Worm (Caenorhabditis elegans): ENCODE data around the gene F21D9.2.

Gene F21D9.2

DNA sequence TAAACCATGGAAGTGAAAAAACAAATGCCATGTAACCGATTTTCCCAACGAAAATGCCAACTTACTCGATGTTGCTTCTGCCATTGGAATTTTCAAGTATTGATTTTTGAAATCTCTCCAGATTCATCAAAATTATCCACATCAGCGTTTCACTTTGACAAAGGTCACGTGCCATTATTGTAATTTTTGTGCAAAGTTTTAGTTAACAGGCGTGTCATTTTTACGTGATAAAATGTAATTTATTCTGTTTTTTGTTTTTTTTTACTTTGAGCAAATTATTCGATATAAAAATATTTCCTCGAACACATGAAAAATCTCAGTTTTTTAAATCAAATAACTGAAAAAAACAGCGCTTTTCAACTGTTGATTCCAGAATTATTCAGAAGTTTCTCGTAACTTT lies at the start of gene F21D9.2:
TSS of gene F21D9.2 (minus strand) at position 101 of the 400 bp plus-strand sequence.
- no peak for TF ChIP-seq nhr-6 (tag; optimal IDR thresholded peaks at IDR 0.05)
- TF ChIP-seq sma-3 (GFP tag; optimal IDR thresholded peaks at IDR 0.05): no peak
- TF ChIP-seq alr-1 (tag; optimal IDR thresholded peaks at IDR 0.05): no peak
- TF ChIP-seq nhr-21 (tag; optimal IDR thresholded peaks at IDR 0.05): no peak
- no peak for TF ChIP-seq ztf-11 (tag; optimal IDR thresholded peaks at IDR 0.05)
- no peak for TF ChIP-seq elt-1 (tag; optimal IDR thresholded peaks at IDR 0.05)
- no peak for TF ChIP-seq ztf-4 (tag; optimal IDR thresholded peaks at IDR 0.05)
- no peak for TF ChIP-seq ceh-82 (tag; optimal IDR thresholded peaks at IDR 0.05)
- no peak for TF ChIP-seq F13H6.1 (tag; optimal IDR thresholded peaks at IDR 0.05)
- TF ChIP-seq mab-5 (tag; optimal IDR thresholded peaks at IDR 0.05): no peak
- no peak for TF ChIP-seq blmp-1 (tag; optimal IDR thresholded peaks at IDR 0.05; ENCODE audit: insufficient read depth)
- no peak for TF ChIP-seq nhr-25 (tag; optimal IDR thresholded peaks at IDR 0.05)

ce11 chrV:19311391-19311790 lies 49.1 kb upstream of the F21D9.2 start, which contains the start of gene C43D7.8:
TSS of gene C43D7.8 (minus strand) at chrV:19311491.
- TF ChIP-seq lin-11 (tag; optimal IDR thresholded peaks at IDR 0.05) (no peak), ceh-82 (tag; optimal IDR thresholded peaks at IDR 0.05) (no peak), mab-5 (tag; optimal IDR thresholded peaks at IDR 0.05) (no peak), nhr-77 (tag; optimal IDR thresholded peaks at IDR 0.05) (no peak), lin-13 (GFP tag; optimal IDR thresholded peaks at IDR 0.05) (no peak), nhr-25 (tag; optimal IDR thresholded peaks at IDR 0.05) (no peak), alr-1 (tag; optimal IDR thresholded peaks at IDR 0.05) (no peak), aly-2 (tag; optimal IDR thresholded peaks at IDR 0.05) (no peak), mbf-1 (tag; optimal IDR thresholded peaks at IDR 0.05) (no peak), nhr-10 (tag; optimal IDR thresholded peaks at IDR 0.05) (no peak), nhr-11 (tag; optimal IDR thresholded peaks at IDR 0.05) (no peak), R02D3.7 (tag; optimal IDR thresholded peaks at IDR 0.05) (no peak), zag-1 (tag; optimal IDR thresholded peaks at IDR 0.05) (no peak), sma-9 (GFP tag; optimal IDR thresholded peaks at IDR 0.05) (no peak), sma-9 (tag; optimal IDR thresholded peaks at IDR 0.05) (no peak), skn-1 (tag; optimal IDR thresholded peaks at IDR 0.05) (no peak), sem-4 (tag; optimal IDR thresholded peaks at IDR 0.05) (no peak), nhr-12 (tag; optimal IDR thresholded peaks at IDR 0.05) (no peak), ceh-16 (tag; optimal IDR thresholded peaks at IDR 0.05) (no peak), lin-39 (tag; optimal IDR thresholded peaks at IDR 0.05) (no peak)

ce11 chrV:19309591-19309990 lies 47.3 kb upstream of the F21D9.2 start, which contains the start of gene F55C9.11:
TSS of gene F55C9.11 (minus strand) at chrV:19309691.
- TF ChIP-seq lin-11 (tag; optimal IDR thresholded peaks at IDR 0.05) (no peak), lin-39 (tag; optimal IDR thresholded peaks at IDR 0.05) (no peak)

- TF ChIP-seq sem-4 (tag; optimal IDR thresholded peaks at IDR 0.05) (no peak), ztf-4 (tag; optimal IDR thresholded peaks at IDR 0.05) (no peak), unc-62 (GFP tag; optimal IDR thresholded peaks at IDR 0.05) (no peak), ztf-1 (GFP tag; conservative IDR thresholded peaks at IDR 0.05) (no peak), dmd-4 (tag; optimal IDR thresholded peaks at IDR 0.05) (no peak), gmeb-1 (tag; optimal IDR thresholded peaks at IDR 0.05) (no peak), fos-1 (tag; optimal IDR thresholded peaks at IDR 0.05) (no peak), ztf-11 (tag; optimal IDR thresholded peaks at IDR 0.05) (no peak), crh-2 (tag; optimal IDR thresholded peaks at IDR 0.05) (no peak), nhr-12 (tag; optimal IDR thresholded peaks at IDR 0.05) (no peak), alr-1 (tag; optimal IDR thresholded peaks at IDR 0.05) (no peak), lin-13 (GFP tag; optimal IDR thresholded peaks at IDR 0.05) (no peak), mab-5 (tag; optimal IDR thresholded peaks at IDR 0.05) (no peak), unc-55 (GFP tag; optimal IDR thresholded peaks at IDR 0.05) (no peak), ceh-16 (tag; optimal IDR thresholded peaks at IDR 0.05) (no peak), nhr-10 (tag; optimal IDR thresholded peaks at IDR 0.05) (no peak), sma-3 (GFP tag; optimal IDR thresholded peaks at IDR 0.05) (no peak), nhr-21 (tag; optimal IDR thresholded peaks at IDR 0.05) (no peak), nhr-129 (tag; optimal IDR thresholded peaks at IDR 0.05) (no peak), lin-11 (tag; optimal IDR thresholded peaks at IDR 0.05) (no peak)
These were observed 45.9 kb upstream of the F21D9.2 start for ce11 chrV:19308137-19308536.

- TF ChIP-seq unc-55 (GFP tag; optimal IDR thresholded peaks at IDR 0.05) (no peak), blmp-1 (tag; optimal IDR thresholded peaks at IDR 0.05; ENCODE audit: insufficient read depth) (no peak), crh-2 (tag; optimal IDR thresholded peaks at IDR 0.05) (no peak), nhr-10 (tag; optimal IDR thresholded peaks at IDR 0.05) (no peak), nhr-12 (tag; optimal IDR thresholded peaks at IDR 0.05) (no peak), snpc-4 (tag; optimal IDR thresholded peaks at IDR 0.05) (no peak), unc-39 (tag; optimal IDR thresholded peaks at IDR 0.05) (no peak), alr-1 (tag; optimal IDR thresholded peaks at IDR 0.05) (no peak), nhr-25 (tag; optimal IDR thresholded peaks at IDR 0.05) (no peak), F13H6.1 (tag; optimal IDR thresholded peaks at IDR 0.05) (no peak)
These were observed 44.7 kb upstream of the F21D9.2 start, which contains the start of gene F55C9.15 for ce11 chrV:19306906-19307305. TSS of gene F55C9.15 (minus strand) at chrV:19307006.
